Comparison of ENCODE assay signal across 6 worm cellular contexts in the genomic region with DNA sequence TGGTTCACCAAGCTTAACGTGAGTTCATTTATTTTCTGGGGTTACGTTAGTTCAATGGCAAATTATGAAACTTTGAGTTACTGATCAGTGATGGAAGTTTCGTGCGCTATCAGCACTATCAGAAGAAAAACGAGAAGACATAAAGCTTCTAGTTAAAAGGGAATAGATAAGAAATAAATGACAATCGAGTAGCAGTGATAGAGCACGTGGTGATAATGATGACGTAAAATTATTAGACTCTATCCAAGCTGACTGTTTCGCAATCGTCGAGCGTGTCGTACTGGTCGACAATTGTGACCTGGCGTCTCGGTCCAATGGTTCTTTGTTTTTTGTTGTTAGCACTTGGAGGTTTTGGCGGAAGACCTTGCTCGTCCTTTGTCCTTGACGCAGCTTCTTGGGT.
TF ChIP-seq lines count a peak whose summit lies in the region.

No protein-coding gene starts in this region.

TF ChIP-seq in whole organism, L1 larva, 84 proteins besides CTCF, POLR2A, EP300 and RAD21 (continues in another document):
- no peak for TF ChIP-seq ama-1 (optimal IDR thresholded peaks at IDR 0.05; lab: Kevin White, UChicago)
- peak; percentile 14 for TF ChIP-seq nhr-20 (tag; optimal IDR thresholded peaks at IDR 0.05; lab: Kevin White, UChicago)
- peak; percentile 6 for TF ChIP-seq hpl-2 (GFP tag; optimal IDR thresholded peaks at IDR 0.05; lab: Kevin White, UChicago)
- TF ChIP-seq pag-3 (tag; optimal IDR thresholded peaks at IDR 0.05; lab: Kevin White, UChicago; ENCODE audit: borderline replicate concordance, insufficient read depth) = no peak
- no peak for TF ChIP-seq hlh-17 (GFP tag; optimal IDR thresholded peaks at IDR 0.05; lab: Kevin White, UChicago; ENCODE audit: borderline replicate concordance)
- no peak for TF ChIP-seq lir-3 (tag; optimal IDR thresholded peaks at IDR 0.05; lab: Kevin White, UChicago; ENCODE audit: poor library complexity)
- no peak for TF ChIP-seq swsn-7 (tag; optimal IDR thresholded peaks at IDR 0.05; lab: Kevin White, UChicago)
- no peak for TF ChIP-seq blmp-1 (tag; optimal IDR thresholded peaks at IDR 0.05; lab: Kevin White, UChicago)
- no peak for TF ChIP-seq nhr-237 (tag; optimal IDR thresholded peaks at IDR 0.05; lab: Kevin White, UChicago)
- no peak for TF ChIP-seq aly-2 (tag; optimal IDR thresholded peaks at IDR 0.05; lab: Kevin White, UChicago)
- TF ChIP-seq unc-130 (tag; optimal IDR thresholded peaks at IDR 0.05; lab: Kevin White, UChicago) = no peak
- no peak for TF ChIP-seq nhr-47 (tag; optimal IDR thresholded peaks at IDR 0.05; lab: Kevin White, UChicago)
- no peak for TF ChIP-seq rnt-1 (tag; optimal IDR thresholded peaks at IDR 0.05; lab: Kevin White, UChicago)

TF ChIP-seq in whole organism, L2 larva, 48 proteins besides CTCF, POLR2A, EP300 and RAD21 (continues in another document):
- TF ChIP-seq nhr-6 (tag; optimal IDR thresholded peaks at IDR 0.05; lab: Kevin White, UChicago) (no peak), sma-9 (GFP tag; optimal IDR thresholded peaks at IDR 0.05; lab: Kevin White, UChicago) (peak; percentile 82), sma-9 (tag; optimal IDR thresholded peaks at IDR 0.05; lab: Kevin White, UChicago) (no peak), ztf-4 (tag; optimal IDR thresholded peaks at IDR 0.05; lab: Kevin White, UChicago) (no peak), sma-3 (GFP tag; optimal IDR thresholded peaks at IDR 0.05; lab: Kevin White, UChicago) (peak; percentile 22), dmd-4 (tag; optimal IDR thresholded peaks at IDR 0.05; lab: Kevin White, UChicago) (no peak), unc-39 (tag; optimal IDR thresholded peaks at IDR 0.05; lab: Kevin White, UChicago) (no peak), fos-1 (tag; optimal IDR thresholded peaks at IDR 0.05; lab: Kevin White, UChicago) (peak; percentile 73), ceh-16 (tag; optimal IDR thresholded peaks at IDR 0.05; lab: Kevin White, UChicago) (no peak), R02D3.7 (tag; optimal IDR thresholded peaks at IDR 0.05; lab: Kevin White, UChicago) (no peak), blmp-1 (tag; optimal IDR thresholded peaks at IDR 0.05; lab: Kevin White, UChicago; ENCODE audit: insufficient read depth) (no peak), crh-2 (tag; optimal IDR thresholded peaks at IDR 0.05; lab: Kevin White, UChicago) (peak; percentile 45), Y55F3AM.14 (GFP tag; optimal IDR thresholded peaks at IDR 0.05; lab: Kevin White, UChicago) (no peak), skn-1 (tag; optimal IDR thresholded peaks at IDR 0.05; lab: Kevin White, UChicago) (peak; percentile 47), lin-13 (GFP tag; optimal IDR thresholded peaks at IDR 0.05; lab: Kevin White, UChicago) (no peak)

TF ChIP-seq in whole organism, L3 larva, 47 proteins besides CTCF, POLR2A, EP300 and RAD21:
- TF ChIP-seq zag-1 (tag; optimal IDR thresholded peaks at IDR 0.05; lab: Kevin White, UChicago) (no peak), pha-4 (tag; optimal IDR thresholded peaks at IDR 0.05; lab: Kevin White, UChicago) (peak; percentile 61), jun-1 (tag; optimal IDR thresholded peaks at IDR 0.05; lab: Kevin White, UChicago) (peak; percentile 86), elt-2 (tag; optimal IDR thresholded peaks at IDR 0.05; lab: Kevin White, UChicago) (peak; percentile 97), lin-15B (tag; optimal IDR thresholded peaks at IDR 0.05; lab: Kevin White, UChicago) (no peak), nhr-237 (tag; optimal IDR thresholded peaks at IDR 0.05; lab: Kevin White, UChicago) (no peak), mdl-1 (tag; optimal IDR thresholded peaks at IDR 0.05; lab: Kevin White, UChicago) (peak; percentile 2), daf-12 (tag; optimal IDR thresholded peaks at IDR 0.05; lab: Kevin White, UChicago) (no peak), pqm-1 (tag; optimal IDR thresholded peaks at IDR 0.05; lab: Kevin White, UChicago) (peak; percentile 99), nhr-11 (tag; optimal IDR thresholded peaks at IDR 0.05; lab: Kevin White, UChicago) (no peak)

TF ChIP-seq in whole organism, L4 larva, 104 proteins besides CTCF, POLR2A, EP300 and RAD21 (continues in another document):
- no peak for TF ChIP-seq nhr-42 (GFP tag; IDR thresholded peaks at IDR 0.05; lab: Robert Waterston, UW)
- TF ChIP-seq daf-16 (GFP tag; optimal IDR thresholded peaks at IDR 0.05; lab: Kevin White, UChicago) = no peak
- peak; percentile 85 for TF ChIP-seq daf-16 (tag; optimal IDR thresholded peaks at IDR 0.05; lab: Kevin White, UChicago)
- no peak; the same call in 1 of the 2 replicates for TF ChIP-seq T26A8.4 (GFP tag; IDR thresholded peaks at IDR 0.05; lab: Robert Waterston, UW)
- TF ChIP-seq Y75B8A.6 (GFP tag; IDR thresholded peaks at IDR 0.05; lab: Robert Waterston, UW) = no peak
- no peak for TF ChIP-seq unc-62 (GFP tag; optimal IDR thresholded peaks at IDR 0.05 in 1 of 2; lab: Kevin White, UChicago)
- TF ChIP-seq unc-62 (tag; optimal IDR thresholded peaks at IDR 0.05; lab: Kevin White, UChicago) = no peak
- peak; percentile 24 for TF ChIP-seq hlh-30 (tag; optimal IDR thresholded peaks at IDR 0.05; lab: Kevin White, UChicago; ENCODE audit: insufficient read depth)
- TF ChIP-seq gei-8 (GFP tag; optimal IDR thresholded peaks at IDR 0.05; lab: Kevin White, UChicago) = peak; percentile 50
- no peak for TF ChIP-seq fos-1 (tag; optimal IDR thresholded peaks at IDR 0.05; lab: Kevin White, UChicago)
- TF ChIP-seq F44E2.7 (GFP tag; IDR thresholded peaks at IDR 0.05; lab: Robert Waterston, UW) = no peak
- peak; percentile 39 for TF ChIP-seq nhr-48 (tag; optimal IDR thresholded peaks at IDR 0.05; lab: Kevin White, UChicago)
- peak; percentile 91 for TF ChIP-seq mxl-3 (GFP tag; optimal IDR thresholded peaks at IDR 0.05; lab: Kevin White, UChicago)
- peak; percentile 97 for TF ChIP-seq dmd-6 (GFP tag; IDR thresholded peaks at IDR 0.05; lab: Robert Waterston, UW)
- TF ChIP-seq lin-39 (tag; optimal IDR thresholded peaks at IDR 0.05; lab: Kevin White, UChicago) = no peak
- 0 out of 2 replicates have a peak, but pooled peaks have one; percentile 19 for TF ChIP-seq madf-9 (GFP tag; conservative IDR thresholded peaks at IDR 0.05; lab: Robert Waterston, UW)
- no peak for TF ChIP-seq nhr-41 (GFP tag; IDR thresholded peaks at IDR 0.05; lab: Robert Waterston, UW)
- TF ChIP-seq daf-8 (GFP tag; IDR thresholded peaks at IDR 0.05; lab: Robert Waterston, UW) = no peak

TF ChIP-seq in whole organism, late embryonic, 69 proteins besides CTCF, POLR2A, EP300 and RAD21:
- TF ChIP-seq K02D7.2 (tag; optimal IDR thresholded peaks at IDR 0.05; lab: Kevin White, UChicago) = no peak
- TF ChIP-seq sdc-2 (tag; optimal IDR thresholded peaks at IDR 0.05; lab: Kevin White, UChicago) = no peak
- TF ChIP-seq elt-2 (tag; optimal IDR thresholded peaks at IDR 0.05; lab: Kevin White, UChicago) = peak; percentile 58
- TF ChIP-seq pat-9 (tag; optimal IDR thresholded peaks at IDR 0.05; lab: Kevin White, UChicago) = no peak
- no peak for TF ChIP-seq ceh-2 (tag; optimal IDR thresholded peaks at IDR 0.05; lab: Kevin White, UChicago)
- no peak for TF ChIP-seq nhr-11 (tag; optimal IDR thresholded peaks at IDR 0.05; lab: Kevin White, UChicago)

TF ChIP-seq in whole organism, young adult, 124 proteins besides CTCF, POLR2A, EP300 and RAD21:
- peak; percentile 75 for TF ChIP-seq unc-62 (GFP tag; optimal IDR thresholded peaks at IDR 0.05; lab: Kevin White, UChicago)
- no peak for TF ChIP-seq let-607 (tag; optimal IDR thresholded peaks at IDR 0.05; lab: Kevin White, UChicago)
- TF ChIP-seq cebp-1 (GFP tag; IDR thresholded peaks at IDR 0.05; lab: Robert Waterston, UW) = peak; percentile 90
- peak; percentile 94 for TF ChIP-seq cebp-1 (tag; optimal IDR thresholded peaks at IDR 0.05; lab: Kevin White, UChicago)
- TF ChIP-seq nhr-80 (tag; optimal IDR thresholded peaks at IDR 0.05; lab: Kevin White, UChicago) = peak; percentile 93
- TF ChIP-seq madf-3 (GFP tag; IDR thresholded peaks at IDR 0.05; lab: Robert Waterston, UW) = no peak
- peak; percentile 70; the same call in 1 of the 2 replicates for TF ChIP-seq let-526 (GFP tag; IDR thresholded peaks at IDR 0.05; lab: Robert Waterston, UW)
- peak; percentile 65 for TF ChIP-seq ets-4 (GFP tag; optimal IDR thresholded peaks at IDR 0.05; lab: Kevin White, UChicago)
- no peak for TF ChIP-seq Y56A3A.18 (GFP tag; IDR thresholded peaks at IDR 0.05; lab: Robert Waterston, UW)
- no peak for TF ChIP-seq egl-44 (GFP tag; IDR thresholded peaks at IDR 0.05; lab: Robert Waterston, UW)
- TF ChIP-seq nhr-90 (tag; optimal IDR thresholded peaks at IDR 0.05; lab: Kevin White, UChicago) = peak; percentile 15
- TF ChIP-seq pha-4 (tag; optimal IDR thresholded peaks at IDR 0.05; lab: Kevin White, UChicago) = peak; percentile 31
- TF ChIP-seq mxl-1 (tag; optimal IDR thresholded peaks at IDR 0.05; lab: Kevin White, UChicago) = no peak
- no peak for TF ChIP-seq B0336.3 (GFP tag; IDR thresholded peaks at IDR 0.05; lab: Robert Waterston, UW)
- no peak for TF ChIP-seq tlf-1 (GFP tag; optimal IDR thresholded peaks at IDR 0.05; lab: Kevin White, UChicago)
- no peak for TF ChIP-seq B0261.1 (tag; optimal IDR thresholded peaks at IDR 0.05; lab: Kevin White, UChicago)
- peak; percentile 25 for TF ChIP-seq tbp1 (GFP tag; optimal IDR thresholded peaks at IDR 0.05; lab: Kevin White, UChicago)
- 0 out of 2 replicates have a peak, but pooled peaks have one; percentile 25 for TF ChIP-seq hsf-1 (GFP tag; IDR thresholded peaks at IDR 0.05; lab: Robert Waterston, UW)
- peak; percentile 40 for TF ChIP-seq ZK185.1 (tag; optimal IDR thresholded peaks at IDR 0.05; lab: Kevin White, UChicago; ENCODE audit: poor library complexity, severe bottlenecking)
- TF ChIP-seq athp-1 (tag; optimal IDR thresholded peaks at IDR 0.05; lab: Kevin White, UChicago) = no peak
- no peak for TF ChIP-seq ceh-91 (GFP tag; IDR thresholded peaks at IDR 0.05; lab: Robert Waterston, UW)
- peak; percentile 68 for TF ChIP-seq atf-7 (tag; optimal IDR thresholded peaks at IDR 0.05; lab: Kevin White, UChicago)
- TF ChIP-seq ekl-4 (GFP tag; IDR thresholded peaks at IDR 0.05; lab: Robert Waterston, UW) = no peak
- TF ChIP-seq attf-6 (GFP tag; IDR thresholded peaks at IDR 0.05; lab: Robert Waterston, UW) = no peak
- no peak for TF ChIP-seq ceh-58 (GFP tag; IDR thresholded peaks at IDR 0.05; lab: Robert Waterston, UW)
